Worm (Caenorhabditis elegans) whole organism, L4/young adult: Measurements from ENCODE around the gene ZK662.6.

Source experiments
- W03F9.2 ChIP-seq: fragments of 150-350 bp; optimal IDR thresholded peaks from 2 replicates; lab custom pipeline; 2014; ENCODE audit warnings: missing biosample characterization, missing genetic modification characterization
- dao-5 ChIP-seq: sonication (generic microtip); optimal IDR thresholded peaks from 2 replicates; lab custom pipeline; 2016; ENCODE audit warnings: missing genotype, missing genetic modification characterization, moderate library complexity, missing compliant biosample characterization
- him-1 ChIP-seq: sonication (generic microtip); optimal IDR thresholded peaks from 2 replicates; lab custom pipeline; 2016; ENCODE audit warnings: missing genotype, missing genetic modification reagents, missing genetic modification characterization, missing compliant biosample characterization

The ZK662.6 gene

ce11 chrX:15716971-15717370 lies 1.5 kb upstream of the ZK662.6 start:
- TF ChIP-seq dao-5 (tag; lab: Kevin White, UChicago) (no peak), him-1 (tag; lab: Kevin White, UChicago) (no peak), W03F9.2 (no peak)

ce11 chrX:15721346-15721745 lies 2.9 kb downstream of the ZK662.6 start, which contains the start of gene ZK662.5:
Gene ZK662.5, plus strand, starts transcription at chrX:15721646.
- TF ChIP-seq W03F9.2 (no peak), him-1 (tag; lab: Kevin White, UChicago) (no peak), dao-5 (tag; lab: Kevin White, UChicago) (no peak)

ce11 chrX:15724994-15725393 lies 6.6 kb downstream of the ZK662.6 start:
- TF ChIP-seq W03F9.2 (no peak), dao-5 (tag; lab: Kevin White, UChicago) (no peak), him-1 (tag; lab: Kevin White, UChicago) (no peak)

ce11 chrX:15725566-15726173 lies 7.2 kb downstream of the ZK662.6 start, which contains the start of gene lin-15B:
Gene lin-15B, plus strand, starts transcription at chrX:15726123.
- TF ChIP-seq dao-5 (tag; lab: Kevin White, UChicago) (no peak), W03F9.2 (no peak), him-1 (tag; lab: Kevin White, UChicago) (no peak)

ce11 chrX:15730342-15730741 lies 11.9 kb downstream of the ZK662.6 start:
- TF ChIP-seq W03F9.2: no peak
- TF ChIP-seq him-1 (tag; lab: Kevin White, UChicago): no peak
- TF ChIP-seq dao-5 (tag; lab: Kevin White, UChicago): no peak

- TF ChIP-seq W03F9.2 (no peak), him-1 (tag; lab: Kevin White, UChicago) (no peak), dao-5 (tag; lab: Kevin White, UChicago) (no peak)
Measured at ce11 chrX:15731668-15732067, 13.2 kb downstream of the ZK662.6 start, which contains the start of gene lin-15A. Gene lin-15A, plus strand, starts transcription at chrX:15731968.

ce11 chrX:15736419-15736818 lies 18.0 kb downstream of the ZK662.6 start:
- TF ChIP-seq dao-5 (tag; lab: Kevin White, UChicago) (no peak), W03F9.2 (no peak), him-1 (tag; lab: Kevin White, UChicago) (no peak)

- TF ChIP-seq W03F9.2 (no peak), dao-5 (tag; lab: Kevin White, UChicago) (no peak), him-1 (tag; lab: Kevin White, UChicago) (no peak)
Measured at ce11 chrX:15740526-15740925, 22.1 kb downstream of the ZK662.6 start, which contains the start of gene srg-64. Gene srg-64, minus strand, starts transcription at chrX:15740626.

ce11 chrX:15741852-15742251 lies 23.4 kb downstream of the ZK662.6 start:
- TF ChIP-seq him-1 (tag; lab: Kevin White, UChicago) (peak; percentile 75), W03F9.2 (no peak), dao-5 (tag; lab: Kevin White, UChicago) (peak; percentile 20)

- no peak for TF ChIP-seq him-1 (tag; lab: Kevin White, UChicago)
- no peak for TF ChIP-seq W03F9.2
- no peak for TF ChIP-seq dao-5 (tag; lab: Kevin White, UChicago)
Measured at ce11 chrX:15742310-15742709, 23.9 kb downstream of the ZK662.6 start, which contains the start of gene nhr-255. Gene nhr-255, plus strand, starts transcription at chrX:15742610.

- no peak for TF ChIP-seq dao-5 (tag; lab: Kevin White, UChicago)
- no peak for TF ChIP-seq W03F9.2
- TF ChIP-seq him-1 (tag; lab: Kevin White, UChicago): no peak
Measured at ce11 chrX:15746705-15747104, 28.3 kb downstream of the ZK662.6 start, which contains the start of gene srxa-9. Gene srxa-9, plus strand, starts transcription at chrX:15747005.

- TF ChIP-seq dao-5 (tag; lab: Kevin White, UChicago) (no peak), W03F9.2 (no peak), him-1 (tag; lab: Kevin White, UChicago) (no peak)
Measured at ce11 chrX:15747814-15748213, 29.4 kb downstream of the ZK662.6 start.

ce11 chrX:15751245-15751644 lies 32.8 kb downstream of the ZK662.6 start:
- no peak for TF ChIP-seq W03F9.2

ce11 chrX:15757169-15757568 lies 38.7 kb downstream of the ZK662.6 start, which contains the start of gene wrt-4:
Gene wrt-4, minus strand, starts transcription at chrX:15757269.
- no peak for TF ChIP-seq dao-5 (tag; lab: Kevin White, UChicago)
- TF ChIP-seq him-1 (tag; lab: Kevin White, UChicago): no peak
- TF ChIP-seq W03F9.2: no peak

- no peak for TF ChIP-seq W03F9.2
- TF ChIP-seq dao-5 (tag; lab: Kevin White, UChicago): no peak
- no peak for TF ChIP-seq him-1 (tag; lab: Kevin White, UChicago)
Measured at ce11 chrX:15759222-15759621, 40.8 kb downstream of the ZK662.6 start.
